Fruit fly (Drosophila melanogaster) whole organism: ENCODE data around the gene lmgA.

Source experiments
- CG8478 ChIP-seq: fragments of >200 bp; optimal IDR thresholded peaks from 2 replicates; lab custom pipeline; 2018; ENCODE audit warnings: inconsistent platforms
- Dll ChIP-seq: fragments of >200 bp; optimal IDR thresholded peaks from 2 replicates; lab custom pipeline; 2017
- pan ChIP-seq: fragments of >200 bp; optimal IDR thresholded peaks from 2 replicates; lab custom pipeline; 2017
- psq ChIP-seq: fragments of >200 bp; optimal IDR thresholded peaks from 2 replicates; lab custom pipeline; 2017
- usp ChIP-seq: fragments of >200 bp; optimal IDR thresholded peaks from 2 replicates; lab custom pipeline; 2017; ENCODE audit warnings: missing biosample characterization, missing genetic modification characterization, mixed read lengths

- TF ChIP-seq Dll (lab: Kevin White, UChicago): no peak
- no peak for TF ChIP-seq usp
- no peak for TF ChIP-seq psq (lab: Kevin White, UChicago)
- TF ChIP-seq pan (lab: Kevin White, UChicago): no peak
- no peak for TF ChIP-seq CG8478 (lab: Kevin White, UChicago)
These were observed 5.6 kb downstream of the lmgA start for dm6 chr2L:8522781-8523180.
